Worm (Caenorhabditis elegans) whole organism, L1 larva: ENCODE results near the gene del-9.

Source experiments
- C16A3.4 ChIP-seq: fragments of 150-350 bp; optimal IDR thresholded peaks from 2 replicates; lab custom pipeline; 2014; ENCODE audit warnings: missing biosample characterization, missing genetic modification characterization
- F16B12.6 ChIP-seq: fragments of 150-350 bp; optimal IDR thresholded peaks from 2 replicates; lab custom pipeline; 2014; ENCODE audit warnings: missing biosample characterization, missing genetic modification characterization
- Y116A8C.19 ChIP-seq: sonication (generic microtip); optimal IDR thresholded peaks from 2 replicates; lab custom pipeline; 2016; ENCODE audit warnings: missing compliant biosample characterization, missing genetic modification characterization, borderline replicate concordance
- aha-1 ChIP-seq: fragments of 150-350 bp; optimal IDR thresholded peaks from 2 replicates; lab custom pipeline; 2014; ENCODE audit warnings: missing biosample characterization, missing genetic modification characterization
- ceh-63 ChIP-seq: fragments of 200-800 bp; sonication (Bioruptor generic); optimal IDR thresholded peaks from 2 replicates; lab custom pipeline; 2018; ENCODE audit warnings: mild to moderate bottlenecking, missing genetic modification characterization, missing compliant biosample characterization
- efl-1 ChIP-seq, 4 experiments: fragments of 150-350 bp; optimal IDR thresholded peaks in 3 of 4; peaks in 1 of 4; 1 replicate in 1 of 4; 2 replicates in 3 of 4; lab custom pipeline; 2014; ENCODE audit warnings: missing biosample characterization in 2 of 4, missing genetic modification characterization in 2 of 4, missing genetic modification reagents in 2 of 4
- efl-3 ChIP-seq: fragments of 200-800 bp; sonication (Bioruptor generic); optimal IDR thresholded peaks from 2 replicates; lab custom pipeline; 2018; ENCODE audit warnings: mild to moderate bottlenecking, missing genetic modification characterization, missing compliant biosample characterization
- fkh-10 ChIP-seq: sonication (generic microtip); optimal IDR thresholded peaks from 2 replicates; lab custom pipeline; 2017; ENCODE audit warnings: missing biosample characterization, missing genetic modification reagents, missing genetic modification characterization
- fkh-4 ChIP-seq: sonication (generic microtip); optimal IDR thresholded peaks from 2 replicates; lab custom pipeline; 2016; ENCODE audit warnings: missing compliant biosample characterization, missing genetic modification characterization, borderline replicate concordance
- grh-1 ChIP-seq: fragments of 200-800 bp; sonication (Bioruptor generic); IDR thresholded peaks from 2 replicates; pipeline ENCODE4 v1.3.6; 2022; ENCODE audit warnings: missing genetic modification reagents, missing genetic modification characterization, missing compliant biosample characterization
- irx-1 ChIP-seq: sonication (generic microtip); optimal IDR thresholded peaks from 2 replicates; lab custom pipeline; 2016; ENCODE audit warnings: missing genetic modification characterization, missing compliant biosample characterization
- lin-14 ChIP-seq: fragments of 200-800 bp; sonication (Bioruptor generic); optimal IDR thresholded peaks from 2 replicates; lab custom pipeline; 2018; ENCODE audit warnings: mild to moderate bottlenecking, missing genetic modification characterization, moderate library complexity, missing compliant biosample characterization
- lin-39 ChIP-seq: fragments of 150-350 bp; optimal IDR thresholded peaks from 2 replicates; lab custom pipeline; 2014; ENCODE audit warnings: missing biosample characterization, missing genetic modification reagents, missing genetic modification characterization
- lir-3 ChIP-seq: sonication (generic microtip); optimal IDR thresholded peaks from 2 replicates; lab custom pipeline; 2016; ENCODE audit warnings: mild to moderate bottlenecking, missing genetic modification characterization, moderate library complexity, missing compliant biosample characterization; ENCODE audit not compliant: poor library complexity
- nhr-12 ChIP-seq: sonication (generic microtip); optimal IDR thresholded peaks from 2 replicates; lab custom pipeline; 2017; ENCODE audit warnings: missing biosample characterization, missing genetic modification characterization
- nhr-20 ChIP-seq: sonication (generic microtip); optimal IDR thresholded peaks from 2 replicates; lab custom pipeline; 2016; ENCODE audit warnings: mild to moderate bottlenecking, missing genetic modification characterization, missing compliant biosample characterization
- nhr-237 ChIP-seq: fragments of 150-350 bp; optimal IDR thresholded peaks from 2 replicates; lab custom pipeline; 2014; ENCODE audit warnings: missing biosample characterization, missing genetic modification characterization
- nhr-28 ChIP-seq: fragments of 150-350 bp; optimal IDR thresholded peaks from 2 replicates; lab custom pipeline; 2014; ENCODE audit warnings: missing biosample characterization, missing genetic modification characterization
- nhr-47 ChIP-seq: sonication (generic microtip); optimal IDR thresholded peaks from 2 replicates; lab custom pipeline; 2016; ENCODE audit warnings: mild to moderate bottlenecking, missing genetic modification characterization, moderate library complexity, missing compliant biosample characterization
- nhr-76 ChIP-seq: sonication (generic microtip); optimal IDR thresholded peaks from 2 replicates; lab custom pipeline; 2017; ENCODE audit warnings: missing biosample characterization, missing genetic modification characterization
- nhr-84 ChIP-seq: sonication (generic microtip); optimal IDR thresholded peaks from 2 replicates; lab custom pipeline; 2017; ENCODE audit warnings: missing biosample characterization, missing genetic modification characterization
- pax-3 ChIP-seq: fragments of 200-800 bp; sonication (Bioruptor generic); optimal IDR thresholded peaks from 2 replicates; lab custom pipeline; 2018; ENCODE audit warnings: mild to moderate bottlenecking, missing genetic modification characterization, moderate library complexity, missing compliant biosample characterization
- pqm-1 ChIP-seq: sonication (generic microtip); optimal IDR thresholded peaks from 3 replicates; lab custom pipeline; 2017; ENCODE audit warnings: missing biosample characterization, missing genetic modification characterization
- skn-1 ChIP-seq: fragments of 150-350 bp; optimal IDR thresholded peaks from 2 replicates; lab custom pipeline; 2014; ENCODE audit warnings: missing biosample characterization, missing genetic modification characterization
- snpc-4 ChIP-seq: fragments of 150-350 bp; optimal IDR thresholded peaks from 2 replicates; lab custom pipeline; 2014; ENCODE audit warnings: missing biosample characterization, missing genetic modification characterization
- snu-23 ChIP-seq: sonication (generic microtip); optimal IDR thresholded peaks from 2 replicates; lab custom pipeline; 2016; ENCODE audit warnings: missing genetic modification characterization, missing compliant biosample characterization
- sptf-1 ChIP-seq: fragments of 150-350 bp; optimal IDR thresholded peaks from 2 replicates; lab custom pipeline; 2014; ENCODE audit warnings: missing biosample characterization, missing genetic modification characterization
- swsn-7 ChIP-seq: sonication (generic microtip); optimal IDR thresholded peaks from 2 replicates; lab custom pipeline; 2016; ENCODE audit warnings: missing genetic modification characterization, missing compliant biosample characterization
- tbx-2 ChIP-seq: sonication (generic microtip); optimal IDR thresholded peaks from 2 replicates; lab custom pipeline; 2016; ENCODE audit warnings: missing genetic modification characterization, missing compliant biosample characterization
- tlp-1 ChIP-seq: fragments of 150-350 bp; optimal IDR thresholded peaks from 2 replicates; lab custom pipeline; 2014; ENCODE audit warnings: missing biosample characterization, missing genetic modification characterization
- vab-15 ChIP-seq: sonication (generic microtip); optimal IDR thresholded peaks from 2 replicates; lab custom pipeline; 2017; ENCODE audit warnings: missing genotype, mild to moderate bottlenecking, missing genetic modification characterization, missing compliant biosample characterization
- xbp-1 ChIP-seq: sonication (generic microtip); optimal IDR thresholded peaks from 2 replicates; lab custom pipeline; 2016; ENCODE audit warnings: missing genetic modification characterization, missing compliant biosample characterization
- zag-1 ChIP-seq: fragments of 150-350 bp; optimal IDR thresholded peaks from 2 replicates; lab custom pipeline; 2014; ENCODE audit warnings: missing biosample characterization, missing genetic modification characterization
- zip-4 ChIP-seq: fragments of 200-800 bp; sonication (Bioruptor generic); optimal IDR thresholded peaks from 2 replicates; lab custom pipeline; 2018; ENCODE audit warnings: mild to moderate bottlenecking, missing genetic modification characterization, moderate library complexity, missing compliant biosample characterization

The del-9 gene

ce11 chrX:3573482-3573881 is 43.6 kb downstream of the del-9 start, which contains the start of gene T27A10.5:
TSS of gene T27A10.5 (minus strand) at chrX:3573582.
- no peak for TF ChIP-seq nhr-28 (tag; lab: Kevin White, UChicago)
- TF ChIP-seq fkh-10 (GFP tag; lab: Kevin White, UChicago): no peak
- no peak for TF ChIP-seq nhr-47 (tag; lab: Kevin White, UChicago)

ce11 chrX:3572490-3572889 is 44.6 kb downstream of the del-9 start, which contains the start of gene vit-3:
TSS of gene vit-3 (minus strand) at chrX:3572549.
- TF ChIP-seq irx-1 (no peak), snu-23 (GFP tag; lab: Kevin White, UChicago) (no peak), lir-3 (tag; lab: Kevin White, UChicago) (no peak), ceh-63 (GFP tag; lab: Kevin White, UChicago) (no peak), efl-1 (optimal IDR thresholded peaks at IDR 0.05; lab: Kevin White, UChicago) (no peak), efl-1 (GFP tag; optimal IDR thresholded peaks at IDR 0.05 in 1 of 2; lab: Kevin White, UChicago) (no peak), zag-1 (tag; lab: Kevin White, UChicago) (no peak), grh-1 (GFP tag; lab: Robert Waterston, UW) (no peak), nhr-20 (no peak), C16A3.4 (no peak), efl-3 (GFP tag; lab: Kevin White, UChicago) (no peak), xbp-1 (tag; lab: Kevin White, UChicago) (no peak), lin-39 (tag; lab: Kevin White, UChicago) (no peak), snpc-4 (no peak), tbx-2 (no peak), nhr-84 (tag; lab: Kevin White, UChicago) (no peak), aha-1 (tag; lab: Kevin White, UChicago) (no peak), pax-3 (tag; lab: Kevin White, UChicago) (no peak), pqm-1 (tag; lab: Kevin White, UChicago) (no peak), vab-15 (tag; lab: Kevin White, UChicago) (no peak)

- TF ChIP-seq nhr-12 (tag; lab: Kevin White, UChicago): no peak
- no peak for TF ChIP-seq lin-14 (GFP tag; lab: Kevin White, UChicago)
- no peak for TF ChIP-seq skn-1 (tag; lab: Kevin White, UChicago)
- TF ChIP-seq nhr-237: no peak
- TF ChIP-seq fkh-4 (tag; lab: Kevin White, UChicago): no peak
- no peak for TF ChIP-seq grh-1 (GFP tag; lab: Robert Waterston, UW)
- no peak for TF ChIP-seq nhr-76 (tag; lab: Kevin White, UChicago)
- no peak for TF ChIP-seq nhr-47 (tag; lab: Kevin White, UChicago)
- no peak for TF ChIP-seq zip-4 (GFP tag; lab: Kevin White, UChicago)
- TF ChIP-seq swsn-7 (tag; lab: Kevin White, UChicago): no peak
- TF ChIP-seq tlp-1: no peak
- no peak for TF ChIP-seq C16A3.4
- no peak for TF ChIP-seq Y116A8C.19 (tag; lab: Kevin White, UChicago)
- TF ChIP-seq irx-1: no peak
- TF ChIP-seq sptf-1 (tag; lab: Kevin White, UChicago): no peak
- TF ChIP-seq ceh-63 (GFP tag; lab: Kevin White, UChicago): no peak
- no peak for TF ChIP-seq pax-3 (tag; lab: Kevin White, UChicago)
- no peak for TF ChIP-seq F16B12.6 (tag; lab: Kevin White, UChicago)
These were observed 50.3 kb downstream of the del-9 start for ce11 chrX:3566856-3567255.

- no peak for TF ChIP-seq sptf-1 (tag; lab: Kevin White, UChicago)
These were observed 53.2 kb downstream of the del-9 start, which contains the start of gene vit-4 for ce11 chrX:3563903-3564302. TSS of gene vit-4 (minus strand) at chrX:3563965.
